Worm (Caenorhabditis elegans): ENCODE results near the gene K01A6.8.
A peak's percentile ranks its signal among the peaks of the same experiment; 100 is the strongest.

DNA sequence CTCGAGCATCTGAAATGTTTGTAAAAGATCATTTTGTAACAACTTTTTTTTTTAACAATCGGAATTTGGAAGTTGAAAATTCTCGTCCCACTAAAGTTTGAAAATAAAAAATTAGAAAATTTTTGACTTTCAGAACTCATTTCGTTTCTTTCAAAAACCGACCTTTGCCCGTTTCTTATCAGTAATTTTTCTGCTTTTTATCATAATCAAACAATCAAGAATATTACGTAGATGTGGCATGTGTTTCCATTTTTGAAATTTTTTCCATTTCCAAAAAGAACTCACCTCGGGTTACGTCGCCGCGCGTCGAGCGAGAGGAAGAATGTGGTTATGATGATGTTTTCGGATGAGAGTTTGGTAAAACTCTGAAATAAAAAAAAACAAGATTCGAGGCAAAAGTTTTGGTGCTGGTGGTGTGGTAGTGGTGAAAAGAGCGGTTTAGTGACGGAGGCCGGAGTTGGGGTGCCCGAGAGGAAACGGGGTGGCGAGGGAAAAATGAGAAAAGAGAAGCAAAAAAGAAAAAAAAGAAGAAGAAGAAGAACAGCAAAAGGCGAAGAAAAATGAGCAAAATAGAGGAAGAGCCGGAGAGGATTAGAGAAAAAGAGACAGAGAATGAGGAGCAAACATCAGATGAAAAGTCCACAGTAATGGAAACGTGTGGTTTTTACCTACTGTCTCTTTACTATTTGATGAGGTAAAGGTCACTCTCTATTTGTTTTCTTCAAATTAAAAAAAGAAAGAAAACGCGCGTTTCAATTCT, 23.7 kb upstream of the K01A6.8 start, which contains the start of gene T12A7.2:
- TF ChIP-seq hmg-1.2 (GFP tag; IDR thresholded peaks at IDR 0.05) (peak; percentile 30; the same call in 1 of the 2 replicates), unc-62 (GFP tag; optimal IDR thresholded peaks at IDR 0.05) (no peak), lin-35 (GFP tag; optimal IDR thresholded peaks at IDR 0.05) (peak in 1 of 3 experiments; percentile 23), him-1 (tag; optimal IDR thresholded peaks at IDR 0.05) (no peak), ama-1 (optimal IDR thresholded peaks at IDR 0.05) (no peak), ama-1 (GFP tag; optimal IDR thresholded peaks at IDR 0.05) (no peak), hlh-12 (tag; optimal IDR thresholded peaks at IDR 0.05) (no peak), snpc-3.4 (tag; optimal IDR thresholded peaks at IDR 0.05) (no peak), efl-1 (GFP tag; optimal IDR thresholded peaks at IDR 0.05) (no peak), snpc-1.1 (tag; optimal IDR thresholded peaks at IDR 0.05; ENCODE audit: insufficient read depth) (no peak), egl-44 (GFP tag; IDR thresholded peaks at IDR 0.05) (no peak)
